Fruit fly (Drosophila melanogaster): ENCODE results near the gene Rev1.
A peak's percentile ranks its signal among the peaks of the same experiment; 100 is the strongest.

Rev1 gene

DNA sequence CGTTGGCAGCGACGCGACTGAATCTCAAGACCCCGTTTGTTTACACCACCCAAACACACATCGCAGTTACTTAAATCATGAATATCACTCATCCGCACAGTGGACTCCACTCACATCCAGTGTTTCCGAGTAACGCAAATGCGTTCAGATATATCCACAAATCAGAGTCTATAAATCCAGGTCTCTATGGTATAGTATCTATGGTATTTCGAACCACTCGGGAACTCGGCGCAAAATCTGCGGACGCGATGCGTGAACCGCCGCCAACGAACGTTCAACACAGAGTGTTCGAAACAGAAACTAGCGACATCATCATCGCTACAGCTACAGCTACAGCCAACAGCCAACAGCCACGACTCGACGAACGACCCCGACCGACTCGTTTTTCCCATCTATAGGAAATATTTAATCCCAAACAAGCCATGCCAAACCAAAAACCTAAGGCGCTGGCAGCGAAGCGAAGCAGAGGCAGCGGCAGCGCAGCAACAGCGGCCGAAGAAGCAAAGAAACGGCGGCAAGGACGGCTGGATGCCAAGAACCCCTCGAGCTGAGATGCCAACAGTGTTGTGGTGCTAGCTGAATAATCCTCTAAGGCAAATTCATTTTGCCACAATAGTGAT lies 44.7 kb downstream of the Rev1 start, which contains the start of gene CG13894 (continued):
- peak; percentile 91 for TF ChIP-seq CG5180 (GFP tag; optimal IDR thresholded peaks at IDR 0.05)
- TF ChIP-seq CG10462 (GFP tag; optimal IDR thresholded peaks at IDR 0.05) = no peak
- peak; percentile 21 for TF ChIP-seq CG10274 (GFP tag; optimal IDR thresholded peaks at IDR 0.05)
- peak; percentile 23 for TF ChIP-seq gro (GFP tag; optimal IDR thresholded peaks at IDR 0.05)
- TF ChIP-seq vvl (GFP tag; IDR thresholded peaks at IDR 0.05) = peak; percentile 54
- TF ChIP-seq CG8765 (GFP tag; IDR thresholded peaks at IDR 0.05) = 0 out of 2 replicates have a peak, but pooled peaks have one; percentile 7
- no peak for TF ChIP-seq jumu (GFP tag; optimal IDR thresholded peaks at IDR 0.05)
- TF ChIP-seq CG32532 (GFP tag; IDR thresholded peaks at IDR 0.05) = peak; percentile 21; the same call in 1 of the 2 replicates
- TF ChIP-seq CG17612 (GFP tag; IDR thresholded peaks at IDR 0.05) = no peak
- TF ChIP-seq chinmo (GFP tag; IDR thresholded peaks at IDR 0.05; ENCODE audit: partially characterized antibody) = peak; percentile 82; the same call in 2 of the 4 replicates
- no peak for TF ChIP-seq Abd-B (GFP tag; optimal IDR thresholded peaks at IDR 0.05)
- peak; percentile 62 for TF ChIP-seq sd (tag; optimal IDR thresholded peaks at IDR 0.05)
- no peak for TF ChIP-seq CG1024 (GFP tag; IDR thresholded peaks at IDR 0.05)
- 0 out of 3 replicates have a peak, but pooled peaks have one; percentile 25 for TF ChIP-seq CG16813 (GFP tag; IDR thresholded peaks at IDR 0.05; ENCODE audit: partially characterized antibody)
- TF ChIP-seq sob (GFP tag; IDR thresholded peaks at IDR 0.05) = peak; percentile 29; the same call in 1 of the 2 replicates
- peak; percentile 12 for TF ChIP-seq CG3838 (GFP tag; optimal IDR thresholded peaks at IDR 0.05)
- TF ChIP-seq CG42726 (GFP tag; IDR thresholded peaks at IDR 0.05; ENCODE audit: partially characterized antibody) = peak; percentile 24; the same call in 1 of the 2 replicates
- peak; percentile 26 for TF ChIP-seq CG17359 (tag; optimal IDR thresholded peaks at IDR 0.05)
- 0 out of 4 replicates have a peak, but pooled peaks have one; percentile 38 for TF ChIP-seq Dll (GFP tag; IDR thresholded peaks at IDR 0.05; ENCODE audit: partially characterized antibody)
- TF ChIP-seq dmrt99B (tag; optimal IDR thresholded peaks at IDR 0.05) = no peak
- no peak for TF ChIP-seq lmd (GFP tag; IDR thresholded peaks at IDR 0.05)
- peak; percentile 96 for TF ChIP-seq CG8290 (GFP tag; optimal IDR thresholded peaks at IDR 0.05)
- peak in 1 of 2 experiments; percentile 87 for TF ChIP-seq CG8290 (tag; optimal IDR thresholded peaks at IDR 0.05)
- TF ChIP-seq CG34422 (GFP tag; IDR thresholded peaks at IDR 0.05) = 0 out of 3 replicates have a peak, but pooled peaks have one; percentile 37
- peak; percentile 37 for TF ChIP-seq Bteb2 (GFP tag; optimal IDR thresholded peaks at IDR 0.05)
- 0 out of 2 replicates have a peak, but pooled peaks have one; percentile 6 for TF ChIP-seq Rfx (GFP tag; IDR thresholded peaks at IDR 0.05)
- no peak for TF ChIP-seq CG8478 (optimal IDR thresholded peaks at IDR 0.05)
- TF ChIP-seq ci (GFP tag; IDR thresholded peaks at IDR 0.05) = peak; percentile 71; the same call in 2 of the 3 replicates
- peak; percentile 29 for TF ChIP-seq Fer1 (GFP tag; optimal IDR thresholded peaks at IDR 0.05)

DNA sequence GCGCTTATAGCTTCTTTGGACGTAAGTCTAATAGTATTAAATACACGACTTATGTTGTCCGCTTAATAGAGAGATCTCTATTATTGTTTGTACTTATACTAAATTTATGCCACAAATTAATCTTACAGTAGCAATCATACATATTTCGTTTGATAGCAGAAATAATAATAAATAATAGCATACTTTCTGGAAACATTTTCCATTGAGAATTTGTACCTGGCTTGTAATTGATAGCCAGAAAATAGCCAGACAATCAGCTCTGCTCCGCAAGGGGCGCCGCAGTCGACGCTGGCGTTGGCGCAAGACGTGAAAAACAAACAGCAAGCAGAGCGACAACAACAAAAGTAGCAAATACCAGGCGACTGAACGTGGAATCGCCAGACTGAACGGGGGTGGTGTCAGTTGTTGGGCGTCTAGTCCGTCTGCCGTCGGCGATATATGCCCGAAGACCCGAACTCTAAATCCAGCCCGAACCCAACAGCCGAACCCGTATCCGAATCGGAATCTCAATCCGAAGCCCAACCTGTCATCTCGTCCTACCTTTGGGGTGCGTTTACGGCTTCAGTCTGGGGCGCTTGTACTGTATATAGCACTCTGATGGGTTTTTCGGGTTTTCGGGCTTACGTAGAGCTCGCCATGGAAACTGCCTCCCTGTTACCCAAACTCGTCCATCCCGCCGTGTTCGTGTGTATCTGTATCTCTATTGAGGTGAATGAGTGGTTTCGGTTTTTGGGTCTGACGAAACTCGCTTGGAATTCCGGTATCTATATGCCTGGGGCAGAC lies 45.4 kb downstream of the Rev1 start:
- TF ChIP-seq mam (GFP tag; optimal IDR thresholded peaks at IDR 0.05) (peak; percentile 30), B-H2 (GFP tag; optimal IDR thresholded peaks at IDR 0.05) (no peak), bbx (GFP tag; IDR thresholded peaks at IDR 0.05; ENCODE audit: partially characterized antibody) (0 out of 2 replicates have a peak, but pooled peaks have one; percentile 10), CG13123 (GFP tag; optimal IDR thresholded peaks at IDR 0.05) (no peak), Hand (GFP tag; optimal IDR thresholded peaks at IDR 0.05) (peak; percentile 3), lab (GFP tag; optimal IDR thresholded peaks at IDR 0.05) (peak; percentile 8), nerfin-1 (tag; optimal IDR thresholded peaks at IDR 0.05) (peak; percentile 59), CG7839 (tag; optimal IDR thresholded peaks at IDR 0.05) (peak; percentile 58), jumu (GFP tag; optimal IDR thresholded peaks at IDR 0.05) (peak; percentile 15), CG3281 (GFP tag; optimal IDR thresholded peaks at IDR 0.05) (peak; percentile 52), Hsf (GFP tag; optimal IDR thresholded peaks at IDR 0.05) (peak; percentile 55), CG15601 (tag; optimal IDR thresholded peaks at IDR 0.05) (peak; percentile 25), CG30020 (tag; optimal IDR thresholded peaks at IDR 0.05) (no peak), CG9437 (GFP tag; optimal IDR thresholded peaks at IDR 0.05) (peak; percentile 24), CG9817 (tag; optimal IDR thresholded peaks at IDR 0.05) (peak; percentile 31), mld (GFP tag; IDR thresholded peaks at IDR 0.05; ENCODE audit: partially characterized antibody) (no peak), CG7786 (GFP tag; optimal IDR thresholded peaks at IDR 0.05) (peak; percentile 35), Pdp1 (GFP tag; optimal IDR thresholded peaks at IDR 0.05) (peak in 1 of 2 experiments; percentile 11), CG18619 (GFP tag; optimal IDR thresholded peaks at IDR 0.05) (peak; percentile 47), Doc2 (GFP tag; IDR thresholded peaks at IDR 0.05) (no peak)
